Fruit fly (Drosophila melanogaster) S2 (cell line): ENCODE results near the gene VhaAC39-1.

Experiments used
- CG8478 ChIP-seq: fragments of >200 bp; optimal IDR thresholded peaks from 2 replicates; lab custom pipeline; 2018
- CTCF ChIP-seq, 2 experiments: fragments of >200 bp; optimal IDR thresholded peaks; 2 replicates each; lab custom pipeline; 2018

dm6 chrX:3883904-3884303 lies 3.4 kb downstream of the VhaAC39-1 start, which contains the start of gene CG15239:
- TF ChIP-seq CTCF (optimal IDR thresholded peaks at IDR 0.05; lab: Kevin White, UChicago) (no peak), CG8478 (lab: Kevin White, UChicago) (no peak)
